Worm (Caenorhabditis elegans) whole organism, midembryonic: Measurements from ENCODE around the gene zip-7.
A peak's percentile ranks its signal among the peaks of the same experiment; 100 is the strongest.
"Not testable (repeated sequence)": the region's sequence is repeated elsewhere in the genome, so short reads cannot be mapped to it uniquely, and the experiment has no call there.

Experiments used
- T22C8.4 ChIP-seq: fragments of 200-800 bp; sonication (Bioruptor generic); IDR thresholded peaks from 2 replicates; pipeline ENCODE4 v1.3.6; 2022; ENCODE audit warnings: missing genetic modification characterization, missing compliant biosample characterization
- cog-1 ChIP-seq: sonication (generic microtip); optimal IDR thresholded peaks from 2 replicates; lab custom pipeline; 2016; ENCODE audit warnings: missing genetic modification characterization, missing compliant biosample characterization
- flt-1 ChIP-seq: fragments of 200-800 bp; sonication (Bioruptor generic); IDR thresholded peaks from 2 replicates; pipeline ENCODE4 v1.3.6; 2022; ENCODE audit warnings: missing genetic modification characterization, missing compliant biosample characterization
- klf-2 ChIP-seq: fragments of 200-800 bp; sonication (Bioruptor generic); conservative IDR thresholded peaks from 2 replicates; pipeline ENCODE4 v1.3.6; 2022; ENCODE audit warnings: missing genetic modification reagents, missing genetic modification characterization, missing compliant biosample characterization
- med-1 ChIP-seq: sonication (generic microtip); optimal IDR thresholded peaks from 2 replicates; lab custom pipeline; 2017; ENCODE audit warnings: missing genetic modification characterization, mild to moderate bottlenecking, missing compliant biosample characterization, antibody characterized with exemption, missing genetic modification reagents; ENCODE audit not compliant: insufficient read depth
- ref-1 ChIP-seq: fragments of 200-800 bp; sonication (Bioruptor generic); conservative IDR thresholded peaks from 2 replicates; pipeline ENCODE4 v1.3.6; 2022; ENCODE audit warnings: missing genetic modification reagents, missing genetic modification characterization, missing compliant biosample characterization
- tab-1 ChIP-seq: fragments of 200-800 bp; sonication (Bioruptor generic); IDR thresholded peaks from 2 replicates; pipeline ENCODE4 v1.3.6; 2022; ENCODE audit warnings: missing genetic modification characterization, missing compliant biosample characterization
- ztf-23 ChIP-seq: fragments of 200-800 bp; sonication (Bioruptor generic); IDR thresholded peaks from 2 replicates; pipeline ENCODE4 v1.3.6; 2022; ENCODE audit warnings: missing genetic modification reagents, missing genetic modification characterization, missing compliant biosample characterization
- ztf-29 ChIP-seq: fragments of 200-800 bp; sonication (Bioruptor generic); IDR thresholded peaks from 2 replicates; pipeline ENCODE4 v1.3.6; 2022; ENCODE audit warnings: missing genetic modification reagents, missing genetic modification characterization, missing compliant biosample characterization

zip-7 gene

DNA sequence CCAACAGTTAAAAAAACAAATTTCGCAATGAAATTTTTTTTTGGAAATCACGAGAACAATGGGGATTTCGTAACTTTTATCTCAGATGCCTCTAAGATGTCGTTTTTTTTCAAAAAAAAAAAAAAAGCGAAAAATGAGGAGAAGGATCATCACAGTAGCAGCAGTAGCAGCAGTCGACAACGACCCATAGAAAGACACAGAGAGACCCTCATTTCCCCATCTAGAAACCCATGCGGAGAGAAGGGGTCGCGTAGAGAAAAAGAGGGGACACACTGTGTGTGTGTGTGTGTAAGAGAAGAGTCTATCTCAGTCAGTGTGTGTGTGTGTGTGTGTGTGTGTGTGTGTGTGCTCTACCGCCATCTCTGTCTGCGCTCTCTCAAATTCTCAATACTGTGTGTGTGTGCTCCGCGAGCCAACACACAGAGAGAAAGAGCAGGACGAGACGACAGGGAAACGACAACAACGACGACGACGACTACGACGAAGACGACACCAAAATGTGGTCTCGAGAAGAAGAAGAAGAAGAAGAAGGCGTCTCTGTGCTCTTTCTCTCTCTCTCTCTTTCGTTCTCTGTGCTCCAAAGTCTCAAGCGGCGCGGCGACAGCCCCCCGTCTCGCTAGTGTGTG is 14.0 kb downstream of the zip-7 start:
- TF ChIP-seq T22C8.4 (GFP tag; lab: Robert Waterston, UW) (0 out of 2 replicates have a peak, but pooled peaks have one; percentile 16), ztf-29 (no peak), ztf-23 (GFP tag; lab: Robert Waterston, UW) (0 out of 2 replicates have a peak, but pooled peaks have one; percentile 73), tab-1 (GFP tag; lab: Robert Waterston, UW) (no peak), ref-1 (GFP tag; lab: Robert Waterston, UW) (no peak), klf-2 (GFP tag; lab: Robert Waterston, UW) (no peak), cog-1 (tag; lab: Kevin White, UChicago) (peak; percentile 67), med-1 (no peak), flt-1 (peak; percentile 71)

DNA sequence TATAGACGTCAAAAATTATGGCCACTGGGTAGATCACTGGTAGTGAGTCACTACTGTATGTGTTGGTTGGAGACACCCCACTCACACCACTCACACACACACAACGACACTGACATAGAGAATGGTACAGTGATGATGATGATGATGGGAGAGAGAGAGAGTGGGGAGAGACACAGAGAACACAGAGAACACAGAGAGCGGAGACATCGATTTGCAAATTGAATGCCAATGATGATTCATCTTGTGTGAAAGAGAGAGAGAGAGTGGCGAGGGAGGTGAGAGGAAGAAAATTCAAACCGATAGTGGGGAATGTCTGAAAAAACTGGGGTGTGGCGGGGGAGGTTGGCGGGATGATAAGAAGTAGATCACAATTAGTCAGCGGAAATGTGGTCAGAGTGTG is 15.5 kb downstream of the zip-7 start:
- TF ChIP-seq tab-1 (GFP tag; lab: Robert Waterston, UW): 0 out of 2 replicates have a peak, but pooled peaks have one; percentile 23
- TF ChIP-seq ztf-29: no peak
- TF ChIP-seq T22C8.4 (GFP tag; lab: Robert Waterston, UW): 0 out of 2 replicates have a peak, but pooled peaks have one; percentile 17

DNA sequence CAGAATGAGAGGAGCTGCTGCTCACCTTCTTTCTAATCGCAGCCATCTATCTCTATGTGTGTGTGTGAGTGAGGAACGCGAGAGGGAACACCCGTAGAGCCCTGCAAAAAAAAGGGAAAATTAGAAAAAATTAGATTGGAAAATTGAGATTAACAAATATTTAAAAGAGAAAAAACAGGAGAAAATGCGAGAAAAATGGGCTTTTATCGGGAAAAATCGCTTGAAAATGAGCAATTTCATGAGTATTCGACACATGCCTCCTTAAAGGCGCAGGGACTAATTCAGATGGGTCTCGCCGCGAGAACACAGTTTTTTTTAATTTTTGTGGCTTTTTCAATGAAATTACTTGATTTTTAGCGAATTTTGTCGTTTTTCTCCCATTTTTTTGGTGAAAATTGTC is 16.6 kb downstream of the zip-7 start, which contains the start of gene rho-1:
rho-1 (minus strand) TSS at position 101 of the 400 bp plus-strand sequence.
- TF ChIP-seq tab-1 (GFP tag; lab: Robert Waterston, UW) (no peak), flt-1 (no peak), ztf-29 (no peak), cog-1 (tag; lab: Kevin White, UChicago) (no peak)

DNA sequence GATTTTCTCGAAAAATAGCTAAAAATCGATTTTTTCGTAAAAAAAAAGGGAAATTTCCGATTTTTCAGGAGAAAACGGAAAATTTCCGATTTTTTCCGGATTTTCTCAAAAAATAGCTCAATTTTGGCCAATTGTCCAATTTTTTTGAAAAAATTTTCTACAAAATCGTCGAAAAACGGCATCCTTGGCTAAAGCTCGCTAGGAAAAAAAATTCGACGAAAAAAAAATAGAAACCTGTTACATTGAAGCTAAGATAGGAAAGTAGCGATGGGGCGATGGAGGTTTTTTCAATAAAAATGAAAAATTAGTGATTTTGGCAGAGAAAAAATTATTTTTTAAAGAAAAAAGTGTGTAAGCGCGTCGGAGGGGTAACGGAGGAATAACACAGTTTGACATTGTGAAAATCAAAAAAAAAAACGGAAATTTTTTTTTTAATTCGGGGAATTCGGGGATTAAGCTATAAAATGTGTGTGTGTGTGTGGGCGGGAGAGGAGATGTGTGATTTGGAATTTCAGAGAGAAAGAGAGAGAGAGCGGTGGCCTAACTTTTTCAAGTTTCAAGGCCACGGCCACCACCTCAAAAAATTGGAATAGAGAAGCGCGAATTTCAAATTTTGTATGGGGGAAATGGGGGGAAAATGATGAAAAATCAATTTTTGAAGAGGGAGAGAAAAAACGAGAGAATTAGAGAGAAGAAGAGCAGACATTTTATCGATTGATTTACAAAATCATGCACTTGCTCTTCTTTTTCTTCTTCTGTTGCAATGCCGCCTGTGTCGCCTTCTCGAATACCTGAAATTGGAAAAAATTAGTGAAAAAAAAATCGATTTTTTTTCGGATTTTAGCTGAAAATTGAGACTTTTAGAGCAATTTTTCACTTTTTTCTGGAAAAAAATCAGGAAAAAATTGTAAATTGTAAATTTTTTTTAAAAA is 21.9 kb downstream of the zip-7 start:
- no peak for TF ChIP-seq flt-1
- 0 out of 2 replicates have a peak, but pooled peaks have one; percentile 50 for TF ChIP-seq T22C8.4 (GFP tag; lab: Robert Waterston, UW)
- no peak for TF ChIP-seq tab-1 (GFP tag; lab: Robert Waterston, UW)
- TF ChIP-seq ztf-23 (GFP tag; lab: Robert Waterston, UW): no peak
- TF ChIP-seq ref-1 (GFP tag; lab: Robert Waterston, UW): no peak
- no peak for TF ChIP-seq med-1
- TF ChIP-seq cog-1 (tag; lab: Kevin White, UChicago): no peak
- TF ChIP-seq ztf-29: no peak

DNA sequence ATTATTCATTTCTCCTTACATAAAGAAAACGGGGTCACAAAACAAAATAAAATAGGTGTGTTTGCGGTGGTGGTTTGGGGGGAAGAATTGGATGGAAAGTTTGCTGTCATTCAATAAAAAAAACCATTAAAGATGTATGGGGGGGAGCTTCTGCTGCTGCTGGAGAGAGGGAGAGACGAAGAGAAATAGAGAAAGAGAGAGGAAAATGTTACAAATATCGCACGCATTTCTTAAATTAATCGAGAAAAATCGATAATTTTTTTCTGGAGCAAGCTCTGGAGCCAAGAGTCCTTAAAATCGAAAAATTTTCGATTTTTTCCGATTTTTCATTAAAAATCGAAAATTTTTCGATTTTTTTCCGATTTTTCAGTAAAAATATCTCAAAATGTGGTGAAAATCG is 22.7 kb downstream of the zip-7 start:
- TF ChIP-seq klf-2 (GFP tag; lab: Robert Waterston, UW) (no peak), ztf-23 (GFP tag; lab: Robert Waterston, UW) (no peak), ref-1 (GFP tag; lab: Robert Waterston, UW) (no peak), T22C8.4 (GFP tag; lab: Robert Waterston, UW) (peak; percentile 51; the same call in 1 of the 2 replicates)

DNA sequence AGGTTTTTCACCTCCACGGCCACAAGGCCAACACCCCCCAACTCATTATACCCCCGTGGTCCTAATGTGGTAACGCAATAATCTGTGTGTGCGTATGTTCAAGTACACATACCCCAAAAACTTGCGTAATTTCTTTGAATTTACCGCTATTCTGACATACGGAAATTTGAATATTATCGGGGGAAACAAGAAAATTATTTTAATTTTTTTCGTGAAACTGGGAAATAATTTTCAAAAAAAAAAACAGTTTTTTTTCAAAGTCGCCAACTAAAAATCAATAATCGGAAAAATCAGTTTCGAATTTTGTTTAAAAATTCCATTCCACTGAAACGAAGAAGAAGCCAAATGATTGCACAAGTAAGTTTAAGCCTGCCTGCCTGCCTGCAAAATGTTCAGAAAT is 24.6 kb downstream of the zip-7 start, which contains the start of gene Y51H4A.938:
Y51H4A.938 (plus strand) TSS at position 301 of the 400 bp plus-strand sequence.
- TF ChIP-seq klf-2 (GFP tag; lab: Robert Waterston, UW); med-1; ztf-29: not testable (repeated sequence)

DNA sequence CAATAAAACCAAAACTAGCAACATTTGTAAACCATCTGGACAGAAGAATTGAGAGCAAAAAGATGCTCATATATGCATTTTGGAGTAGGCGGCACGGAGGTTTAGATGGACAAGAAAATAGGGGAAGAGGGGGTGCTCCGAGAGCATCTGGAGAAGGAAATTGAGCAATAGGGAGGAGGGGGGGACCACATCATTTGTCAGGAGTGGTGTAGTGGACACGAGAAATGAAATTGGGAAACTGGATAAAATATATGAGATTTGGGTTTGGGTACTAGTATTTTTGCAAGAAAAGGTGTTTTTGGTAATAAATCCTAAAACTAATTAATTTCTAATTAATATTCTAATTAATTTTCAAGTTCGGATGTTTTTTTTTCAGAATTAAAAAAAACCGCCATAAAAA is 28.3 kb downstream of the zip-7 start, which contains the start of gene Y51H4A.1:
Y51H4A.1 (minus strand) TSS at position 127 of the 400 bp plus-strand sequence.
- TF ChIP-seq klf-2 (GFP tag; lab: Robert Waterston, UW) (no peak), cog-1 (tag; lab: Kevin White, UChicago) (no peak), tab-1 (GFP tag; lab: Robert Waterston, UW) (no peak), med-1 (no peak), ztf-29 (no peak), T22C8.4 (GFP tag; lab: Robert Waterston, UW) (no peak), flt-1 (no peak), ztf-23 (GFP tag; lab: Robert Waterston, UW) (no peak), ref-1 (GFP tag; lab: Robert Waterston, UW) (no peak)

DNA sequence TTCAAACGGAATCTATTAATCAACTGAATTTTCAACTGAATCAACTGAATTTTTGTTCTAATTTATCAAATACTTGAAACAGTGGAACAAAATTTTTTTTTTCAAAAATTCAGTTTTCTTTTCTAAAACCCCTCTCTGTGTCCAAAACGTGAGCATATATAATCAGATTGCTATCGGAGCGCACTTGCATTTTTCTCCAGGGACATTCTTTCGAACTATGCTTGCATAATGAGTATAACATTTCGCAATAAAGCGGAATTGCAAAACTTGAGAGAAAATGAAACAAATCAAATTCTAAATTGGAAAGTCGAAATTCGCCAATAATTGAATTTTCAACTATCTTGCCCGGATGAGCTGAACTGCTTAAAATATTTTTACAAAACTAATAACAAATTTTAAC is 29.4 kb downstream of the zip-7 start:
- TF ChIP-seq med-1 (no peak), ztf-29 (no peak), cog-1 (tag; lab: Kevin White, UChicago) (no peak), klf-2 (GFP tag; lab: Robert Waterston, UW) (no peak), T22C8.4 (GFP tag; lab: Robert Waterston, UW) (no peak), flt-1 (no peak), ref-1 (GFP tag; lab: Robert Waterston, UW) (no peak), tab-1 (GFP tag; lab: Robert Waterston, UW) (no peak), ztf-23 (GFP tag; lab: Robert Waterston, UW) (no peak)

DNA sequence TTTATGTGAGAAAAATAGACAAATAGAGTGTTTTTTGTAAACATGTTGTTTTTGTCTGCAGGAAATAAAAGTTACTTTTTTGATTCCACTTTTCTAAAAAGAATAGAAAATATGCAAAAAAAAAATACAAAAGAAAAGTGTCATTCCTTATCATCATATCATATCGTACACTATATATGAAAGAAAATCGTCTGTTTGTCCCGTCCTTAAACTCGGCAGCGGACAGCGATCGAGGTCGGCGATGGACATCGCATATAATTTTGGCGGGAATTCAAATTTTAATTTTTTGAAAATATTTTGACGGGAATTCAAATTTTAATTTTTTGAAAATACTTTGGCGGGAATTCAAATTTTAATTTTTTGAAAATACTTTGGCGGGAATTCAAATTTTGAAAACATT is 33.9 kb downstream of the zip-7 start:
- TF ChIP-seq flt-1 (no peak), ref-1 (GFP tag; lab: Robert Waterston, UW) (no peak), klf-2 (GFP tag; lab: Robert Waterston, UW) (no peak), T22C8.4 (GFP tag; lab: Robert Waterston, UW) (no peak), med-1 (no peak), cog-1 (tag; lab: Kevin White, UChicago) (no peak), ztf-29 (no peak), ztf-23 (GFP tag; lab: Robert Waterston, UW) (no peak), tab-1 (GFP tag; lab: Robert Waterston, UW) (no peak)
